Worm (Caenorhabditis elegans) whole organism, late embryonic: ENCODE results near the gene pqn-2.

ENCODE experiments used
- F13H6.1 ChIP-seq: sonication (generic microtip); optimal IDR thresholded peaks from 2 replicates; lab custom pipeline; 2016; ENCODE audit warnings: missing genetic modification characterization, missing compliant biosample characterization
- K02D7.2 ChIP-seq: sonication (generic microtip); optimal IDR thresholded peaks from 2 replicates; lab custom pipeline; 2017; ENCODE audit warnings: mild to moderate bottlenecking, missing genetic modification characterization, missing compliant biosample characterization
- K09A11.1 ChIP-seq: sonication (generic microtip); optimal IDR thresholded peaks from 2 replicates; lab custom pipeline; 2017; ENCODE audit warnings: antibody characterized with exemption, mild to moderate bottlenecking, missing genetic modification characterization, missing compliant biosample characterization; ENCODE audit not compliant: insufficient read depth
- T23F11.4 ChIP-seq: fragments of 200-800 bp; sonication (Bioruptor generic); optimal IDR thresholded peaks from 2 replicates; lab custom pipeline; 2018; ENCODE audit warnings: mild to moderate bottlenecking, missing genetic modification characterization, missing compliant biosample characterization
- Y22D7AL.16 ChIP-seq: sonication (generic microtip); optimal IDR thresholded peaks from 2 replicates; lab custom pipeline; 2016; ENCODE audit warnings: missing genetic modification characterization, missing compliant biosample characterization
- ahr-1 ChIP-seq: sonication (generic microtip); optimal IDR thresholded peaks from 2 replicates; lab custom pipeline; 2016; ENCODE audit warnings: missing genetic modification characterization, missing compliant biosample characterization
- ama-1 ChIP-seq: fragments of 150-350 bp; optimal IDR thresholded peaks from 2 replicates; lab custom pipeline; 2014
- ceh-14 ChIP-seq: sonication (generic microtip); optimal IDR thresholded peaks from 2 replicates; lab custom pipeline; 2016; ENCODE audit warnings: missing genotype, missing genetic modification characterization, missing compliant biosample characterization
- ceh-19 ChIP-seq: fragments of 200-800 bp; sonication (Bioruptor generic); optimal IDR thresholded peaks from 2 replicates; lab custom pipeline; 2018; ENCODE audit warnings: mild to moderate bottlenecking, missing genetic modification characterization, missing compliant biosample characterization
- ceh-22 ChIP-seq: sonication (generic microtip); optimal IDR thresholded peaks from 2 replicates; lab custom pipeline; 2017; ENCODE audit warnings: missing biosample characterization, missing genetic modification characterization
- ceh-31 ChIP-seq: sonication (generic microtip); optimal IDR thresholded peaks from 2 replicates; lab custom pipeline; 2016; ENCODE audit warnings: missing genetic modification characterization, missing compliant biosample characterization
- ceh-45 ChIP-seq: fragments of 200-800 bp; sonication (Bioruptor generic); IDR thresholded peaks from 2 replicates; pipeline ENCODE4 v1.3.6; 2022; ENCODE audit warnings: missing genetic modification reagents, missing genetic modification characterization, missing compliant biosample characterization
- che-1 ChIP-seq: sonication (generic microtip); optimal IDR thresholded peaks from 2 replicates; lab custom pipeline; 2016; ENCODE audit warnings: mild to moderate bottlenecking, missing genetic modification characterization, missing compliant biosample characterization
- dve-1 ChIP-seq: sonication (generic microtip); optimal IDR thresholded peaks from 2 replicates; lab custom pipeline; 2017; ENCODE audit warnings: antibody characterized with exemption, mild to moderate bottlenecking, missing genetic modification characterization, missing compliant biosample characterization
- elt-2 ChIP-seq: sonication (generic microtip); optimal IDR thresholded peaks from 2 replicates; lab custom pipeline; 2016; ENCODE audit warnings: missing genetic modification reagents, missing genetic modification characterization, missing compliant biosample characterization
- elt-4 ChIP-seq: sonication (generic microtip); optimal IDR thresholded peaks from 2 replicates; lab custom pipeline; 2016; ENCODE audit warnings: missing genetic modification characterization, missing compliant biosample characterization
- fax-1 ChIP-seq: sonication (generic microtip); optimal IDR thresholded peaks from 2 replicates; lab custom pipeline; 2016; ENCODE audit warnings: missing genotype, missing genetic modification characterization, missing compliant biosample characterization
- fkh-6 ChIP-seq: sonication (generic microtip); optimal IDR thresholded peaks from 2 replicates; lab custom pipeline; 2016; ENCODE audit warnings: missing genetic modification characterization, missing compliant biosample characterization
- gmeb-2 ChIP-seq: sonication (generic microtip); optimal IDR thresholded peaks from 2 replicates; lab custom pipeline; 2016; ENCODE audit warnings: missing genetic modification characterization, inconsistent platforms, missing compliant biosample characterization
- hlh-15 ChIP-seq: sonication (generic microtip); optimal IDR thresholded peaks from 2 replicates; lab custom pipeline; 2016; ENCODE audit warnings: missing genetic modification characterization, missing compliant biosample characterization
- hlh-6 ChIP-seq: sonication (generic microtip); optimal IDR thresholded peaks from 2 replicates; lab custom pipeline; 2016; ENCODE audit warnings: missing genotype, missing genetic modification characterization, missing compliant biosample characterization
- hlh-8 ChIP-seq: sonication (generic microtip); optimal IDR thresholded peaks from 2 replicates; lab custom pipeline; 2016; ENCODE audit warnings: missing genotype, missing genetic modification characterization, missing compliant biosample characterization
- lim-6 ChIP-seq: sonication (generic microtip); optimal IDR thresholded peaks from 2 replicates; lab custom pipeline; 2016; ENCODE audit warnings: missing genetic modification characterization, missing compliant biosample characterization
- lin-11 ChIP-seq: fragments of 200-800 bp; sonication (Bioruptor generic); optimal IDR thresholded peaks from 2 replicates; lab custom pipeline; 2018; ENCODE audit warnings: mild to moderate bottlenecking, missing genetic modification characterization, missing compliant biosample characterization
- mec-3 ChIP-seq: sonication (generic microtip); optimal IDR thresholded peaks from 2 replicates; lab custom pipeline; 2016; ENCODE audit warnings: borderline replicate concordance, missing genetic modification characterization, missing compliant biosample characterization
- nhr-232 ChIP-seq: sonication (generic microtip); optimal IDR thresholded peaks from 2 replicates; lab custom pipeline; 2016; ENCODE audit warnings: missing genetic modification characterization, missing compliant biosample characterization
- pha-2 ChIP-seq: sonication (generic microtip); optimal IDR thresholded peaks from 2 replicates; lab custom pipeline; 2017; ENCODE audit warnings: mild to moderate bottlenecking, missing genetic modification characterization, missing compliant biosample characterization
- pha-4 ChIP-seq: fragments of 150-350 bp; optimal IDR thresholded peaks from 2 replicates; lab custom pipeline; 2018; ENCODE audit warnings: missing biosample characterization, missing genetic modification reagents, missing genetic modification characterization
- pqm-1 ChIP-seq: sonication (generic microtip); optimal IDR thresholded peaks from 2 replicates; lab custom pipeline; 2016; ENCODE audit warnings: missing genetic modification characterization, missing compliant biosample characterization
- ref-2 ChIP-seq: sonication (generic microtip); optimal IDR thresholded peaks from 2 replicates; lab custom pipeline; 2016; ENCODE audit warnings: missing genetic modification characterization, missing compliant biosample characterization
- rnt-1 ChIP-seq: sonication (generic microtip); optimal IDR thresholded peaks from 2 replicates; lab custom pipeline; 2016; ENCODE audit warnings: missing genetic modification characterization, missing compliant biosample characterization
- sox-2 ChIP-seq: fragments of 200-800 bp; sonication (Bioruptor generic); IDR thresholded peaks from 2 replicates; pipeline ENCODE4 v1.3.6; 2022; ENCODE audit warnings: missing genetic modification reagents, missing genetic modification characterization, missing compliant biosample characterization
- syd-9 ChIP-seq: sonication (generic microtip); optimal IDR thresholded peaks from 2 replicates; lab custom pipeline; 2016; ENCODE audit warnings: mild to moderate bottlenecking, missing genetic modification characterization, moderate library complexity, missing compliant biosample characterization
- tbx-2 ChIP-seq: sonication (generic microtip); optimal IDR thresholded peaks from 2 replicates; lab custom pipeline; 2016; ENCODE audit warnings: missing genetic modification characterization, missing compliant biosample characterization
- tbx-7 ChIP-seq: sonication (generic microtip); optimal IDR thresholded peaks from 2 replicates; lab custom pipeline; 2016; ENCODE audit warnings: missing genotype, missing genetic modification characterization, missing compliant biosample characterization
- ttx-3 ChIP-seq: sonication (generic microtip); optimal IDR thresholded peaks from 2 replicates; lab custom pipeline; 2016; ENCODE audit warnings: missing genetic modification reagents, missing genetic modification characterization, missing compliant biosample characterization
- unc-55 ChIP-seq: sonication (generic microtip); optimal IDR thresholded peaks from 2 replicates; lab custom pipeline; 2017; ENCODE audit warnings: missing biosample characterization, missing genetic modification reagents, missing genetic modification characterization

Gene pqn-2

ce11 chrV:10393708-10394107, 11.5 kb downstream of the pqn-2 start:
- TF ChIP-seq ceh-45 (GFP tag; lab: Robert Waterston, UW) (no peak), nhr-232 (no peak), fax-1 (no peak), pqm-1 (no peak), fkh-6 (tag; lab: Kevin White, UChicago) (no peak)

ce11 chrV:10395173-10395766, 13.0 kb downstream of the pqn-2 start, which contains the start of the genes col-151 and ugt-1:
TSS of gene col-151 (minus strand) at chrV:10395223.
TSS of gene ugt-1 (plus strand) at chrV:10395663.
- TF ChIP-seq elt-4 (tag; lab: Kevin White, UChicago) = no peak
- no peak for TF ChIP-seq gmeb-2 (tag; lab: Kevin White, UChicago)
- no peak for TF ChIP-seq Y22D7AL.16 (tag; lab: Kevin White, UChicago)
- no peak for TF ChIP-seq lim-6
- no peak for TF ChIP-seq tbx-7
- no peak for TF ChIP-seq K09A11.1 (tag; lab: Kevin White, UChicago)
- no peak for TF ChIP-seq ceh-19
- TF ChIP-seq mec-3 (tag; lab: Kevin White, UChicago) = no peak
- no peak for TF ChIP-seq unc-55 (GFP tag; lab: Kevin White, UChicago)
- no peak for TF ChIP-seq hlh-6
- no peak for TF ChIP-seq ceh-22 (tag; lab: Kevin White, UChicago)

- no peak for TF ChIP-seq ttx-3 (tag; lab: Kevin White, UChicago)
- TF ChIP-seq K02D7.2 = no peak
- TF ChIP-seq lim-6 = no peak
- TF ChIP-seq T23F11.4 (GFP tag; lab: Kevin White, UChicago) = no peak
- TF ChIP-seq dve-1 = no peak
- TF ChIP-seq hlh-6 = no peak
- no peak for TF ChIP-seq ceh-22 (tag; lab: Kevin White, UChicago)
- no peak for TF ChIP-seq hlh-8 (tag; lab: Kevin White, UChicago)
- no peak for TF ChIP-seq lin-11 (tag; lab: Kevin White, UChicago)
- TF ChIP-seq elt-2 = no peak
- TF ChIP-seq rnt-1 (tag; lab: Kevin White, UChicago) = no peak
- TF ChIP-seq ref-2 (tag; lab: Kevin White, UChicago) = no peak
- TF ChIP-seq syd-9 (tag; lab: Kevin White, UChicago) = no peak
Observed at ce11 chrV:10398431-10398830, 16.2 kb downstream of the pqn-2 start, which contains the start of gene ugt-2. TSS of gene ugt-2 (plus strand) at chrV:10398801.

ce11 chrV:10399290-10399689, 17.0 kb downstream of the pqn-2 start:
- TF ChIP-seq ceh-14 = no peak
- TF ChIP-seq elt-2 = peak; percentile 77

- no peak for TF ChIP-seq che-1 (tag; lab: Kevin White, UChicago)
- TF ChIP-seq pha-2 (tag; lab: Kevin White, UChicago) = no peak
- TF ChIP-seq ceh-31 (tag; lab: Kevin White, UChicago) = no peak
- TF ChIP-seq ref-2 (tag; lab: Kevin White, UChicago) = no peak
- no peak for TF ChIP-seq tbx-2 (tag; lab: Kevin White, UChicago)
- TF ChIP-seq hlh-6 = no peak
- no peak for TF ChIP-seq sox-2
- no peak for TF ChIP-seq ahr-1
- TF ChIP-seq hlh-15 (tag; lab: Kevin White, UChicago) = no peak
- TF ChIP-seq F13H6.1 (tag; lab: Kevin White, UChicago) = no peak
- TF ChIP-seq elt-4 (tag; lab: Kevin White, UChicago) = no peak
- no peak for TF ChIP-seq ama-1 (lab: Kevin White, UChicago)
- TF ChIP-seq ceh-19 = no peak
- no peak for TF ChIP-seq pha-4 (tag; lab: Kevin White, UChicago)
Observed at ce11 chrV:10402804-10403203, 20.6 kb downstream of the pqn-2 start, which contains the start of gene F15H10.8. TSS of gene F15H10.8 (minus strand) at chrV:10402904.
